Worm (Caenorhabditis elegans) whole organism, late embryonic: ENCODE measurements around the gene cho-1.

Source experiments
- C08G9.2 ChIP-seq: sonication (generic microtip); optimal IDR thresholded peaks from 2 replicates; lab custom pipeline; 2016; ENCODE audit warnings: mild to moderate bottlenecking, missing genetic modification characterization, moderate library complexity, missing compliant biosample characterization
- C38D4.7 ChIP-seq: fragments of 200-800 bp; sonication (Bioruptor generic); optimal IDR thresholded peaks from 2 replicates; lab custom pipeline; 2018; ENCODE audit warnings: mild to moderate bottlenecking, missing genetic modification characterization, moderate library complexity, missing compliant biosample characterization
- F13H6.1 ChIP-seq: sonication (generic microtip); optimal IDR thresholded peaks from 2 replicates; lab custom pipeline; 2016; ENCODE audit warnings: missing genetic modification characterization, missing compliant biosample characterization
- K09A11.1 ChIP-seq: sonication (generic microtip); optimal IDR thresholded peaks from 2 replicates; lab custom pipeline; 2017; ENCODE audit warnings: antibody characterized with exemption, mild to moderate bottlenecking, missing genetic modification characterization, missing compliant biosample characterization; ENCODE audit not compliant: insufficient read depth
- T23F11.4 ChIP-seq: fragments of 200-800 bp; sonication (Bioruptor generic); optimal IDR thresholded peaks from 2 replicates; lab custom pipeline; 2018; ENCODE audit warnings: mild to moderate bottlenecking, missing genetic modification characterization, missing compliant biosample characterization
- ahr-1 ChIP-seq: sonication (generic microtip); optimal IDR thresholded peaks from 2 replicates; lab custom pipeline; 2016; ENCODE audit warnings: missing genetic modification characterization, missing compliant biosample characterization
- ceh-14 ChIP-seq: sonication (generic microtip); optimal IDR thresholded peaks from 2 replicates; lab custom pipeline; 2016; ENCODE audit warnings: missing genotype, missing genetic modification characterization, missing compliant biosample characterization
- ceh-18 ChIP-seq: sonication (generic microtip); optimal IDR thresholded peaks from 2 replicates; lab custom pipeline; 2016; ENCODE audit warnings: missing genetic modification characterization, missing compliant biosample characterization
- ceh-19 ChIP-seq: fragments of 200-800 bp; sonication (Bioruptor generic); optimal IDR thresholded peaks from 2 replicates; lab custom pipeline; 2018; ENCODE audit warnings: mild to moderate bottlenecking, missing genetic modification characterization, missing compliant biosample characterization
- ceh-24 ChIP-seq: sonication (generic microtip); optimal IDR thresholded peaks from 2 replicates; lab custom pipeline; 2016; ENCODE audit warnings: mild to moderate bottlenecking, missing genetic modification characterization, missing compliant biosample characterization
- ceh-30 ChIP-seq: fragments of 150-350 bp; optimal IDR thresholded peaks from 2 replicates; lab custom pipeline; 2014; ENCODE audit warnings: missing biosample characterization, missing genetic modification characterization
- ceh-31 ChIP-seq: sonication (generic microtip); optimal IDR thresholded peaks from 2 replicates; lab custom pipeline; 2016; ENCODE audit warnings: missing genetic modification characterization, missing compliant biosample characterization
- ceh-34 ChIP-seq: sonication (generic microtip); optimal IDR thresholded peaks from 2 replicates; lab custom pipeline; 2016; ENCODE audit warnings: mild to moderate bottlenecking, missing genetic modification characterization, missing compliant biosample characterization
- ceh-45 ChIP-seq: fragments of 200-800 bp; sonication (Bioruptor generic); IDR thresholded peaks from 2 replicates; pipeline ENCODE4 v1.3.6; 2022; ENCODE audit warnings: missing genetic modification reagents, missing genetic modification characterization, missing compliant biosample characterization
- ceh-9 ChIP-seq: sonication (generic microtip); optimal IDR thresholded peaks from 2 replicates; lab custom pipeline; 2016; ENCODE audit warnings: mild to moderate bottlenecking, missing genetic modification characterization, inconsistent platforms, missing compliant biosample characterization
- che-1 ChIP-seq: sonication (generic microtip); optimal IDR thresholded peaks from 2 replicates; lab custom pipeline; 2016; ENCODE audit warnings: mild to moderate bottlenecking, missing genetic modification characterization, missing compliant biosample characterization
- dve-1 ChIP-seq: sonication (generic microtip); optimal IDR thresholded peaks from 2 replicates; lab custom pipeline; 2017; ENCODE audit warnings: antibody characterized with exemption, mild to moderate bottlenecking, missing genetic modification characterization, missing compliant biosample characterization
- elt-2 ChIP-seq: sonication (generic microtip); optimal IDR thresholded peaks from 2 replicates; lab custom pipeline; 2016; ENCODE audit warnings: missing genetic modification reagents, missing genetic modification characterization, missing compliant biosample characterization
- elt-4 ChIP-seq: sonication (generic microtip); optimal IDR thresholded peaks from 2 replicates; lab custom pipeline; 2016; ENCODE audit warnings: missing genetic modification characterization, missing compliant biosample characterization
- eyg-1 ChIP-seq: sonication (generic microtip); optimal IDR thresholded peaks from 2 replicates; lab custom pipeline; 2016; ENCODE audit warnings: missing genotype, missing genetic modification characterization, missing compliant biosample characterization
- fax-1 ChIP-seq: sonication (generic microtip); optimal IDR thresholded peaks from 2 replicates; lab custom pipeline; 2016; ENCODE audit warnings: missing genotype, missing genetic modification characterization, missing compliant biosample characterization
- fkh-10 ChIP-seq: fragments of 150-350 bp; optimal IDR thresholded peaks from 2 replicates; lab custom pipeline; 2014; ENCODE audit warnings: missing biosample characterization, missing genetic modification reagents, missing genetic modification characterization
- hlh-30 ChIP-seq: sonication (generic microtip); optimal IDR thresholded peaks from 2 replicates; lab custom pipeline; 2017; ENCODE audit warnings: antibody characterized with exemption, missing genetic modification characterization, missing compliant biosample characterization; ENCODE audit not compliant: insufficient read depth
- hlh-8 ChIP-seq: sonication (generic microtip); optimal IDR thresholded peaks from 2 replicates; lab custom pipeline; 2016; ENCODE audit warnings: missing genotype, missing genetic modification characterization, missing compliant biosample characterization
- lim-6 ChIP-seq: sonication (generic microtip); optimal IDR thresholded peaks from 2 replicates; lab custom pipeline; 2016; ENCODE audit warnings: missing genetic modification characterization, missing compliant biosample characterization
- lin-11 ChIP-seq: fragments of 200-800 bp; sonication (Bioruptor generic); optimal IDR thresholded peaks from 2 replicates; lab custom pipeline; 2018; ENCODE audit warnings: mild to moderate bottlenecking, missing genetic modification characterization, missing compliant biosample characterization
- madf-2 ChIP-seq: sonication (generic microtip); optimal IDR thresholded peaks from 2 replicates; lab custom pipeline; 2017; ENCODE audit warnings: missing genetic modification characterization, missing compliant biosample characterization
- mec-3 ChIP-seq: sonication (generic microtip); optimal IDR thresholded peaks from 2 replicates; lab custom pipeline; 2016; ENCODE audit warnings: borderline replicate concordance, missing genetic modification characterization, missing compliant biosample characterization
- nhr-11 ChIP-seq: fragments of 150-350 bp; optimal IDR thresholded peaks from 2 replicates; lab custom pipeline; 2014; ENCODE audit warnings: missing biosample characterization, missing genetic modification characterization
- npax-4 ChIP-seq: sonication (generic microtip); optimal IDR thresholded peaks from 2 replicates; lab custom pipeline; 2016; ENCODE audit warnings: missing genetic modification characterization, missing compliant biosample characterization
- odd-2 ChIP-seq: sonication (generic microtip); optimal IDR thresholded peaks from 2 replicates; lab custom pipeline; 2017; ENCODE audit warnings: antibody characterized with exemption, mild to moderate bottlenecking, missing genetic modification characterization, missing compliant biosample characterization
- pax-1 ChIP-seq: fragments of 150-350 bp; optimal IDR thresholded peaks from 2 replicates; lab custom pipeline; 2014; ENCODE audit warnings: missing biosample characterization, missing genetic modification characterization
- pha-2 ChIP-seq: sonication (generic microtip); optimal IDR thresholded peaks from 2 replicates; lab custom pipeline; 2017; ENCODE audit warnings: mild to moderate bottlenecking, missing genetic modification characterization, missing compliant biosample characterization
- sox-2 ChIP-seq: fragments of 200-800 bp; sonication (Bioruptor generic); IDR thresholded peaks from 2 replicates; pipeline ENCODE4 v1.3.6; 2022; ENCODE audit warnings: missing genetic modification reagents, missing genetic modification characterization, missing compliant biosample characterization
- sox-4 ChIP-seq: sonication (generic microtip); optimal IDR thresholded peaks from 2 replicates; lab custom pipeline; 2017; ENCODE audit warnings: mild to moderate bottlenecking, missing genetic modification characterization, inconsistent platforms, missing compliant biosample characterization
- tbx-2 ChIP-seq: sonication (generic microtip); optimal IDR thresholded peaks from 2 replicates; lab custom pipeline; 2016; ENCODE audit warnings: missing genetic modification characterization, missing compliant biosample characterization
- tbx-7 ChIP-seq: sonication (generic microtip); optimal IDR thresholded peaks from 2 replicates; lab custom pipeline; 2016; ENCODE audit warnings: missing genotype, missing genetic modification characterization, missing compliant biosample characterization
- unc-55 ChIP-seq: sonication (generic microtip); optimal IDR thresholded peaks from 2 replicates; lab custom pipeline; 2017; ENCODE audit warnings: missing biosample characterization, missing genetic modification reagents, missing genetic modification characterization
- ztf-16 ChIP-seq: sonication (generic microtip); optimal IDR thresholded peaks from 2 replicates; lab custom pipeline; 2017; ENCODE audit warnings: missing genetic modification characterization, missing compliant biosample characterization

The cho-1 gene

ce11 chrIV:13189467-13189866, 24.9 kb downstream of the cho-1 start, which contains the start of gene F58D2.2:
Gene F58D2.2 (plus strand): TSS chrIV:13189767.
- TF ChIP-seq T23F11.4 (no peak), ceh-14 (tag; lab: Kevin White, UChicago) (no peak), odd-2 (no peak), ceh-45 (no peak), hlh-30 (tag; lab: Kevin White, UChicago) (no peak), nhr-11 (no peak), eyg-1 (tag; lab: Kevin White, UChicago) (no peak), ceh-34 (tag; lab: Kevin White, UChicago) (no peak), C38D4.7 (GFP tag; lab: Kevin White, UChicago) (no peak), ceh-9 (tag; lab: Kevin White, UChicago) (no peak), F13H6.1 (tag; lab: Kevin White, UChicago) (no peak), ztf-16 (tag; lab: Kevin White, UChicago) (no peak), tbx-2 (tag; lab: Kevin White, UChicago) (no peak), C08G9.2 (tag; lab: Kevin White, UChicago) (no peak), npax-4 (tag; lab: Kevin White, UChicago) (no peak), ceh-18 (tag; lab: Kevin White, UChicago) (no peak)

DNA sequence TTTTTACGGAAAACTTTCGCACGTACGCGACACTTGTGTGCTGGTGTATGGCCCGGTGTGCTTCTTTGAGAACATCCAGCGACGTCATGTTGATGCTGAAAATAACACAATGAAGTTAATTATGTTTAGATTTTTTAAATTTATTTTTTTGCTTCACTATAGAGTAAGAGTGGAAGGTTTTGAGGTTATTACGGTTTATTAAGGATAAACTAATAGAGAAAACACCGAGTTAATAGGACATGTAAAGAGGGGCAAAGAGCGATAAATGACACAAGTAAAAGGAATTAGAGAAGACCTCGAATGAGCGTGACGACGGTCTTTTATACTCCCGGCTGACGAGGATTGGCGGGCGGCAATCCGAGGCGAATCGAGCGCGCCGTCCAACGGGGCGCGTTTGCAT, 25.4 kb downstream of the cho-1 start, which contains the start of gene F58D2.4:
Gene F58D2.4, minus strand, starts transcription at position 101 of the 400 bp plus-strand sequence.
- TF ChIP-seq pha-2 (tag; lab: Kevin White, UChicago) (no peak), che-1 (tag; lab: Kevin White, UChicago) (no peak), npax-4 (tag; lab: Kevin White, UChicago) (no peak), unc-55 (GFP tag; lab: Kevin White, UChicago) (no peak), ceh-31 (tag; lab: Kevin White, UChicago) (no peak), madf-2 (tag; lab: Kevin White, UChicago) (no peak), elt-2 (no peak)

ce11 chrIV:13180723-13181122, 33.6 kb downstream of the cho-1 start, which contains the start of gene F58D2.3:
Gene F58D2.3 (minus strand): TSS chrIV:13180823.
- TF ChIP-seq sox-2 (GFP tag; lab: Robert Waterston, UW) (no peak), tbx-7 (no peak), mec-3 (tag; lab: Kevin White, UChicago) (no peak), lim-6 (tag; lab: Kevin White, UChicago) (no peak), K09A11.1 (tag; lab: Kevin White, UChicago) (no peak), F13H6.1 (tag; lab: Kevin White, UChicago) (no peak), ceh-24 (tag; lab: Kevin White, UChicago) (no peak)

DNA sequence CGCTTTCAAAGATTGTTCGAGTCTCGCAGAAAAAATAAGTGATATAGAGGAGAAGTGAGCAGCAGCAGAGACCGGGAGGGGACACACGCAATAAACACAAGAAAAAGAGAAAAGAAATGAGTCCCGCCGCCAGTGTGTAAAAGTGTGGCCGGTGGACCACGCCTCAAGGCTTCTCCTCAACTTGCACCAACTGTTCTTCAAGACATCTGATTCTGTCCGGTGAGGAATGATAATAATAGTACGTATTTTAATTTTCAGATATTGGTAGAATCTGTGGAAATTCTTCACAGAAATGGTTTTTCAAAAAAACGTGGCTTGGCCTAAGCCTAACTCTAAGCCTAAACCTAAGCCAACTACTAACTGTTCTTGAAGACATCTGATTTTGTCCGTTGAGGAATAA, 35.1 kb downstream of the cho-1 start, which contains the start of gene lev-1:
Gene lev-1, minus strand, starts transcription at position 101 of the 400 bp plus-strand sequence.
- TF ChIP-seq hlh-8 (tag; lab: Kevin White, UChicago) (no peak), ceh-18 (tag; lab: Kevin White, UChicago) (peak; percentile 22), dve-1 (tag; lab: Kevin White, UChicago) (no peak), ceh-30 (no peak), hlh-30 (tag; lab: Kevin White, UChicago) (no peak), lin-11 (no peak), tbx-7 (no peak), ceh-34 (tag; lab: Kevin White, UChicago) (no peak)

- TF ChIP-seq fkh-10 (GFP tag; lab: Kevin White, UChicago) (no peak), fax-1 (tag; lab: Kevin White, UChicago) (no peak), ahr-1 (no peak), unc-55 (GFP tag; lab: Kevin White, UChicago) (no peak), ceh-24 (tag; lab: Kevin White, UChicago) (no peak), pax-1 (tag; lab: Kevin White, UChicago) (no peak), ceh-19 (GFP tag; lab: Kevin White, UChicago) (no peak), sox-4 (tag; lab: Kevin White, UChicago) (no peak), elt-4 (tag; lab: Kevin White, UChicago) (no peak)
These were observed 41.0 kb downstream of the cho-1 start for ce11 chrIV:13173359-13173758.
